Worm (Caenorhabditis elegans) whole organism, L3 larva: ENCODE measurements around the gene C44C1.6.

Experiments
- ama-1 ChIP-seq: fragments of 150-350 bp; optimal IDR thresholded peaks from 2 replicates; lab custom pipeline; 2018
- ceh-16 ChIP-seq: sonication (generic microtip); optimal IDR thresholded peaks from 2 replicates; lab custom pipeline; 2017; ENCODE audit warnings: missing biosample characterization, missing genetic modification characterization
- elt-1 ChIP-seq: fragments of 150-350 bp; optimal IDR thresholded peaks from 2 replicates; lab custom pipeline; 2014; ENCODE audit warnings: missing biosample characterization, missing genetic modification characterization
- elt-2 ChIP-seq: sonication (generic microtip); optimal IDR thresholded peaks from 2 replicates; lab custom pipeline; 2016; ENCODE audit warnings: missing genetic modification reagents, mild to moderate bottlenecking, missing genetic modification characterization, missing compliant biosample characterization
- fos-1 ChIP-seq: fragments of 150-350 bp; optimal IDR thresholded peaks from 2 replicates; lab custom pipeline; 2014; ENCODE audit warnings: missing biosample characterization, missing genetic modification characterization
- mml-1 ChIP-seq: fragments of 150-350 bp; sonication (generic microtip); optimal IDR thresholded peaks from 3 replicates; lab custom pipeline; 2014; ENCODE audit warnings: missing biosample characterization, missing genetic modification characterization
- pha-4 ChIP-seq: fragments of 150-350 bp; optimal IDR thresholded peaks from 2 replicates; lab custom pipeline; 2014; ENCODE audit warnings: missing biosample characterization, missing genetic modification reagents, missing genetic modification characterization
- snpc-4 ChIP-seq: fragments of 150-350 bp; optimal IDR thresholded peaks from 2 replicates; lab custom pipeline; 2014; ENCODE audit warnings: missing biosample characterization, missing genetic modification characterization
- unc-39 ChIP-seq: sonication (generic microtip); optimal IDR thresholded peaks from 4 replicates; lab custom pipeline; 2017; ENCODE audit warnings: missing biosample characterization, missing genetic modification characterization

- TF ChIP-seq pha-4 (tag; lab: Kevin White, UChicago) (peak; percentile 27), elt-2 (tag; lab: Kevin White, UChicago) (peak; percentile 92), unc-39 (no peak), snpc-4 (tag; lab: Kevin White, UChicago) (no peak), elt-1 (tag; lab: Kevin White, UChicago) (no peak), mml-1 (tag; lab: Kevin White, UChicago) (no peak), ceh-16 (tag; lab: Kevin White, UChicago) (no peak), fos-1 (no peak), ama-1 (lab: Kevin White, UChicago) (no peak)
Measured at ce11 chrX:938269-938883, 31.7 kb downstream of the C44C1.6 start, which contains the start of gene F53H8.3.
